Worm (Caenorhabditis elegans) whole organism, early embryonic: ENCODE measurements around the gene F55G7.4.

Experiments used
- B0310.2 ChIP-seq: sonication (generic microtip); optimal IDR thresholded peaks from 2 replicates; lab custom pipeline; 2016; ENCODE audit warnings: mild to moderate bottlenecking, missing genetic modification characterization, missing compliant biosample characterization
- aly-1 ChIP-seq: sonication (generic microtip); optimal IDR thresholded peaks from 2 replicates; lab custom pipeline; 2016; ENCODE audit warnings: missing genetic modification characterization, missing compliant biosample characterization
- ama-1 ChIP-seq: fragments of 150-350 bp; optimal IDR thresholded peaks from 2 replicates; lab custom pipeline; 2014
- flt-1 ChIP-seq: fragments of 200-800 bp; sonication (Bioruptor generic); IDR thresholded peaks from 2 replicates; pipeline ENCODE4 v1.3.6; 2022; ENCODE audit warnings: missing genetic modification characterization, missing compliant biosample characterization
- hmbx-1 ChIP-seq: sonication (generic microtip); optimal IDR thresholded peaks from 2 replicates; lab custom pipeline; 2016; ENCODE audit warnings: mild to moderate bottlenecking, missing genetic modification characterization, missing compliant biosample characterization
- hnd-1 ChIP-seq: sonication (generic microtip); optimal IDR thresholded peaks from 2 replicates; lab custom pipeline; 2016; ENCODE audit warnings: missing genetic modification characterization, missing compliant biosample characterization
- tra-4 ChIP-seq: sonication (generic microtip); optimal IDR thresholded peaks from 2 replicates; lab custom pipeline; 2017; ENCODE audit warnings: missing genetic modification characterization, missing compliant biosample characterization

DNA sequence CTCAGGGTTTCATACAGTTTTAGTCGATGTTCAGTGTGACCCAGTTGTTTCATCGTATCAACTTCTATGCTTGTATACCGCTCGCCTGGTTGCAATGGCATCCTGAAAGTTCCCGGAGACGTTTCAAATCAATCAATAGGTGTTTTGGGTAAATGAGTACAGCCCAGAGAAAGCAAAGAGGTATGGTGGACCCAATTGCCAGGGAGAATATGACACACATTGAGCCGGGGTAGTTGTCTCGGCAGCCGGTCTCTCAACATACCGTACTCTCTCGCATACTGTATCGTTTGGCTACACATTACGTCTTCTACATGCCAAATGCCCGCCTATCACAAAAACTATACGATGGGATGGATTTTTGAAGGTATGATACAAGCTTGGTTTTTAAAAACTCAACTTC lies 29.6 kb upstream of the F55G7.4 start, which contains the start of gene Y62H9A.9:
- TF ChIP-seq flt-1 (GFP tag; lab: Robert Waterston, UW) (no peak), tra-4 (tag; lab: Kevin White, UChicago) (no peak), B0310.2 (tag; lab: Kevin White, UChicago) (no peak), aly-1 (tag; lab: Kevin White, UChicago) (no peak), hmbx-1 (tag; lab: Kevin White, UChicago) (no peak), ama-1 (no peak), hnd-1 (tag; lab: Kevin White, UChicago) (no peak)
